Worm (Caenorhabditis elegans): ENCODE data around the gene F19B10.1.

ce11 chrII:3690646-3691045, 7.7 kb downstream of the F19B10.1 start, which contains the start of gene srx-101:
- TF ChIP-seq pat-9 (tag; optimal IDR thresholded peaks at IDR 0.05) (no peak), nhr-11 (tag; optimal IDR thresholded peaks at IDR 0.05) (no peak), elt-2 (tag; optimal IDR thresholded peaks at IDR 0.05) (no peak), dmd-4 (tag; optimal IDR thresholded peaks at IDR 0.05; ENCODE audit: borderline replicate concordance) (no peak), ama-1 (optimal IDR thresholded peaks at IDR 0.05) (no peak)
